Worm (Caenorhabditis elegans) whole organism, L2 larva: ENCODE results near the gene B0365.9.

Experiments
- C34F6.9 ChIP-seq: fragments of 150-350 bp; optimal IDR thresholded peaks from 2 replicates; lab custom pipeline; 2014; ENCODE audit warnings: missing biosample characterization, missing genetic modification characterization
- F13H6.1 ChIP-seq: sonication (generic microtip); optimal IDR thresholded peaks from 2 replicates; lab custom pipeline; 2016; ENCODE audit warnings: missing genetic modification characterization, missing compliant biosample characterization
- R02D3.7 ChIP-seq: fragments of 150-350 bp; optimal IDR thresholded peaks from 2 replicates; lab custom pipeline; 2014; ENCODE audit warnings: missing biosample characterization, missing genetic modification characterization
- Y55F3AM.14 ChIP-seq: fragments of 200-800 bp; sonication (Bioruptor generic); optimal IDR thresholded peaks from 2 replicates; lab custom pipeline; 2018; ENCODE audit warnings: mild to moderate bottlenecking, missing genetic modification characterization, missing compliant biosample characterization
- ZK546.5 ChIP-seq: sonication (generic microtip); optimal IDR thresholded peaks from 2 replicates; lab custom pipeline; 2017; ENCODE audit warnings: missing biosample characterization, missing genetic modification characterization
- alr-1 ChIP-seq: fragments of 150-350 bp; optimal IDR thresholded peaks from 2 replicates; lab custom pipeline; 2014; ENCODE audit warnings: missing biosample characterization, missing genetic modification characterization
- aly-2 ChIP-seq: fragments of 150-350 bp; optimal IDR thresholded peaks from 2 replicates; lab custom pipeline; 2014; ENCODE audit warnings: missing biosample characterization, missing genetic modification characterization
- ama-1 ChIP-seq: fragments of 150-350 bp; optimal IDR thresholded peaks from 2 replicates; lab custom pipeline; 2018; ENCODE audit warnings: inconsistent platforms
- crh-2 ChIP-seq: sonication (generic microtip); optimal IDR thresholded peaks from 2 replicates; lab custom pipeline; 2017; ENCODE audit warnings: missing biosample characterization, missing genetic modification characterization
- dmd-4 ChIP-seq: sonication (generic microtip); optimal IDR thresholded peaks from 2 replicates; lab custom pipeline; 2017; ENCODE audit warnings: missing biosample characterization, missing genetic modification characterization
- elt-3 ChIP-seq: sonication (generic microtip); optimal IDR thresholded peaks from 2 replicates; lab custom pipeline; 2017; ENCODE audit warnings: missing biosample characterization, missing genetic modification characterization
- fos-1 ChIP-seq: fragments of 150-350 bp; optimal IDR thresholded peaks from 2 replicates; lab custom pipeline; 2014; ENCODE audit warnings: missing biosample characterization, missing genetic modification characterization
- gmeb-1 ChIP-seq: fragments of 150-350 bp; optimal IDR thresholded peaks from 2 replicates; lab custom pipeline; 2014; ENCODE audit warnings: missing biosample characterization, missing genetic modification characterization
- lin-11 ChIP-seq: fragments of 150-350 bp; sonication (generic microtip); optimal IDR thresholded peaks from 2 replicates; lab custom pipeline; 2014; ENCODE audit warnings: missing biosample characterization, missing genetic modification characterization, inconsistent platforms, mixed read lengths
- lin-13 ChIP-seq: fragments of 150-350 bp; optimal IDR thresholded peaks from 2 replicates; lab custom pipeline; 2014; ENCODE audit warnings: missing biosample characterization, missing genetic modification reagents, missing genetic modification characterization
- lin-39 ChIP-seq: fragments of 150-350 bp; optimal IDR thresholded peaks from 2 replicates; lab custom pipeline; 2014; ENCODE audit warnings: missing biosample characterization, missing genetic modification reagents, missing genetic modification characterization
- lsy-2 ChIP-seq, 2 experiments: fragments of 150-350 bp in 1 of 2; sonication (generic microtip) in 1 of 2; optimal IDR thresholded peaks; 2 replicates each; lab custom pipeline; 2014 to 2017; ENCODE audit warnings: missing biosample characterization in 2 of 2, missing genetic modification characterization in 2 of 2
- mdl-1 ChIP-seq, 2 experiments: fragments of 150-350 bp in 1 of 2; sonication (generic microtip) in 1 of 2; optimal IDR thresholded peaks; 2 replicates each; lab custom pipeline; 2017; ENCODE audit warnings: missing biosample characterization in 2 of 2, missing genetic modification characterization in 2 of 2
- nhr-10 ChIP-seq: sonication (generic microtip); optimal IDR thresholded peaks from 2 replicates; lab custom pipeline; 2017; ENCODE audit warnings: missing biosample characterization, missing genetic modification characterization
- nhr-11 ChIP-seq: fragments of 150-350 bp; optimal IDR thresholded peaks from 2 replicates; lab custom pipeline; 2014; ENCODE audit warnings: missing biosample characterization, missing genetic modification characterization
- nhr-12 ChIP-seq: fragments of 150-350 bp; optimal IDR thresholded peaks from 2 replicates; lab custom pipeline; 2014; ENCODE audit warnings: missing biosample characterization, missing genetic modification characterization
- nhr-129 ChIP-seq: fragments of 150-350 bp; optimal IDR thresholded peaks from 2 replicates; lab custom pipeline; 2014; ENCODE audit warnings: missing biosample characterization, missing genetic modification characterization
- nhr-21 ChIP-seq: fragments of 150-350 bp; optimal IDR thresholded peaks from 2 replicates; lab custom pipeline; 2014; ENCODE audit warnings: missing biosample characterization, missing genetic modification characterization
- nhr-23 ChIP-seq: fragments of 150-350 bp; optimal IDR thresholded peaks from 2 replicates; lab custom pipeline; 2014; ENCODE audit warnings: missing biosample characterization, missing genetic modification reagents, missing genetic modification characterization
- nhr-237 ChIP-seq: fragments of 150-350 bp; optimal IDR thresholded peaks from 2 replicates; lab custom pipeline; 2014; ENCODE audit warnings: missing biosample characterization, missing genetic modification characterization
- nhr-25 ChIP-seq: fragments of 150-350 bp; sonication (generic microtip); optimal IDR thresholded peaks from 3 replicates; lab custom pipeline; 2014; ENCODE audit warnings: missing biosample characterization, missing genetic modification characterization
- nhr-77 ChIP-seq: fragments of 150-350 bp; optimal IDR thresholded peaks from 2 replicates; lab custom pipeline; 2014; ENCODE audit warnings: missing biosample characterization, missing genetic modification characterization
- peb-1 ChIP-seq: fragments of 150-350 bp; optimal IDR thresholded peaks from 2 replicates; lab custom pipeline; 2014; ENCODE audit warnings: missing biosample characterization, missing genetic modification characterization
- sem-4 ChIP-seq: fragments of 150-350 bp; optimal IDR thresholded peaks from 2 replicates; lab custom pipeline; 2014; ENCODE audit warnings: missing biosample characterization, missing genetic modification reagents, missing genetic modification characterization
- skn-1 ChIP-seq: sonication (generic microtip); optimal IDR thresholded peaks from 2 replicates; lab custom pipeline; 2017; ENCODE audit warnings: missing biosample characterization, missing genetic modification characterization
- sma-3 ChIP-seq: sonication (generic microtip); optimal IDR thresholded peaks from 2 replicates; lab custom pipeline; 2016; ENCODE audit warnings: missing genetic modification reagents, missing genetic modification characterization, missing compliant biosample characterization
- sma-9 ChIP-seq, 2 experiments: fragments of 150-350 bp in 1 of 2; sonication (generic microtip) in 1 of 2; optimal IDR thresholded peaks; 2 replicates each; lab custom pipeline; 2014 to 2016; ENCODE audit warnings: missing genetic modification characterization in 2 of 2, mild to moderate bottlenecking in 1 of 2, missing biosample characterization in 1 of 2, missing compliant biosample characterization in 1 of 2, missing genetic modification reagents in 1 of 2, moderate library complexity in 1 of 2
- snpc-4 ChIP-seq: fragments of 150-350 bp; optimal IDR thresholded peaks from 2 replicates; lab custom pipeline; 2014; ENCODE audit warnings: missing biosample characterization, missing genetic modification characterization
- unc-39 ChIP-seq: fragments of 150-350 bp; optimal IDR thresholded peaks from 2 replicates; lab custom pipeline; 2014; ENCODE audit warnings: missing biosample characterization, missing genetic modification characterization
- unc-55 ChIP-seq: fragments of 150-350 bp; sonication (generic microtip); optimal IDR thresholded peaks from 3 replicates; lab custom pipeline; 2014; ENCODE audit warnings: missing biosample characterization, missing genetic modification reagents, missing genetic modification characterization
- zag-1 ChIP-seq: fragments of 150-350 bp; optimal IDR thresholded peaks from 2 replicates; lab custom pipeline; 2014; ENCODE audit warnings: missing biosample characterization, missing genetic modification characterization
- ztf-1 ChIP-seq: fragments of 200-800 bp; sonication (Bioruptor generic); conservative IDR thresholded peaks from 2 replicates; pipeline ENCODE4 v1.3.6; 2022; ENCODE audit warnings: missing genetic modification characterization, missing compliant biosample characterization
- ztf-11 ChIP-seq: sonication (generic microtip); optimal IDR thresholded peaks from 2 replicates; lab custom pipeline; 2017; ENCODE audit warnings: missing biosample characterization, missing genetic modification characterization
- ztf-4 ChIP-seq: fragments of 150-350 bp; optimal IDR thresholded peaks from 2 replicates; lab custom pipeline; 2014; ENCODE audit warnings: missing biosample characterization, missing genetic modification characterization

Gene B0365.9

DNA sequence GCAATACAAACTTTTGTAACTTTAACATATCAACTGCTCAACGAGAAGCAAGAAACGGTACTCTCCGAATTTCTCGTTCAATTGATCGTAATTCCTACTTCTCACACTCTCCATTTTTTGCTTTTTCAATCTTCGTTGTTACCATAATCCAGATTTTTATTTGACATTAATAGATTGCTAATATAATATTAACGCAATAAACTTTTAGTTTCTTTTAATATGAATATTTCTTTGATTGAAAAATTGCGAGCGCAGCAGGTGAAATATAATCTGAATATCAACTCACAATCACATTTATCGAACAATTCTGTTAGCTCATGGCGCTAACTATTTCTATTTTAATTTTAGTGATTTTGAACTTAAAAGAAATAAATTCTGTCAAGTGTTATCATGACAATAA, 41.0 kb downstream of the B0365.9 start, which contains the start of gene lurp-4:
lurp-4 (plus strand) TSS at position 301 of the 400 bp plus-strand sequence.
- TF ChIP-seq nhr-10, result no peak
- no peak for TF ChIP-seq F13H6.1 (tag; lab: Kevin White, UChicago)
- TF ChIP-seq ztf-11 (tag; lab: Kevin White, UChicago), result no peak

DNA sequence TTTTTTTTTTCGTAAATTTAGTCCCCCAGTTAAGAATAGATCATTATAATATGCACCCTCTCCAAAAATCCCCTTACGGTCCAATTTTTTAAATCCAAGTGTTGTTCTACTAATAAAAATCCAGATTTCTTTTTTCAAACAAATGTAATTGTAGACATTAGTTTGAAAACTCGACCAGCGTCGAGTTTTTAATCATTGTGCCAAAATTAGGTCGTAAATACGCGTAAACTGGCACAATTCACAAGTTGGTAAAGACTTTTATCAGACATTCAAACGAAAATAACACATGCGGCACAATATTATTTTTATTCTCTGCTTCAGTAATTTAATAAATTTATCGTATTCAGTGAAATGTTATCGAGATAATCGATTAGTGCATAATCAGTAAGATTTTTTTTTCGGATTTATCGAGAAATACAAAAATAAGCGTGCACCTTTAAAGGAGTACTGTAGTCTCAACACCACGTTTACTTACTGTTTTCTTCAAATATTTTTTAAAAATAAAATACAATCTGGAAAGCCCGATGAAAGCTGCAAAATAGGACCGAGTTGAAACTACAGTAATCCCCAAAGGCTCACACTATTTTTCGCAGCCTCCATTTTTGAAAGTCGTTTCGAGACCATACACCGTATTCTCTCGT, 43.1 kb downstream of the B0365.9 start, which contains the start of gene C34B4.4:
C34B4.4 (plus strand) TSS at position 276 of the 641 bp plus-strand sequence.
- peak; percentile 31 for TF ChIP-seq Y55F3AM.14 (GFP tag; lab: Kevin White, UChicago)
- no peak for TF ChIP-seq nhr-21 (tag; lab: Kevin White, UChicago)
- no peak for TF ChIP-seq nhr-23 (tag; lab: Kevin White, UChicago)
- peak in 1 of 2 experiments; percentile 6 for TF ChIP-seq lsy-2 (tag; optimal IDR thresholded peaks at IDR 0.05; lab: Kevin White, UChicago)
- no peak for TF ChIP-seq nhr-129 (tag; lab: Kevin White, UChicago)
- TF ChIP-seq lin-13 (GFP tag; lab: Kevin White, UChicago), result peak; percentile 9
- no peak for TF ChIP-seq R02D3.7 (tag; lab: Kevin White, UChicago)
- no peak for TF ChIP-seq nhr-12 (tag; lab: Kevin White, UChicago)
- TF ChIP-seq unc-55 (GFP tag; lab: Kevin White, UChicago), result no peak
- TF ChIP-seq ztf-1 (GFP tag; lab: Robert Waterston, UW), result no peak
- TF ChIP-seq lin-11 (tag; lab: Kevin White, UChicago), result no peak
- TF ChIP-seq ZK546.5 (tag; lab: Kevin White, UChicago), result no peak
- TF ChIP-seq C34F6.9 (tag; lab: Kevin White, UChicago), result no peak
- TF ChIP-seq crh-2 (tag; lab: Kevin White, UChicago), result no peak
- TF ChIP-seq nhr-25 (tag; lab: Kevin White, UChicago), result peak; percentile 23
- no peak for TF ChIP-seq dmd-4 (tag; lab: Kevin White, UChicago)
- TF ChIP-seq sma-9 (GFP tag; optimal IDR thresholded peaks at IDR 0.05; lab: Kevin White, UChicago), result peak; percentile 29
- no peak for TF ChIP-seq sma-9 (tag; optimal IDR thresholded peaks at IDR 0.05; lab: Kevin White, UChicago)
- no peak for TF ChIP-seq aly-2 (tag; lab: Kevin White, UChicago)

DNA sequence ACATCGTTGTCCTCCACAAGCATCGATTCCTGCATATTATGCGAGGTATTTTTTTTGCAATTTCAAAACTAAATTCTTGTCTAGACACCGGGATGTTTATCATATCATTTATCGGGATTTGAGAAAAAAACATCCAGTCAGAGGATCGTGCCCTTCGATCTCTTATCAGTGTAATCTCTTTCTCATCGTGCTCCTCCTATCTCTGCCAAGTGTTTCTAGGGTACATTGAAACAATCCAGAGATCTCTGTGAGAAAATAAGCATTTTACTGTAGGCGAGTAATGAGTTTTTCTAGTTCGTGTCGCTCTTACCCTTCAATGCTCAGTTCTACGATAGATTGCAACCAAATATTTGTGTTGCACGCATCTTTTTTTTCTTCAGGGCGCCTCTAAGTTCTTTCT, 44.9 kb downstream of the B0365.9 start:
- TF ChIP-seq nhr-25 (tag; lab: Kevin White, UChicago) (no peak), sma-9 (GFP tag; optimal IDR thresholded peaks at IDR 0.05; lab: Kevin White, UChicago) (no peak), sma-9 (tag; optimal IDR thresholded peaks at IDR 0.05; lab: Kevin White, UChicago) (no peak), F13H6.1 (tag; lab: Kevin White, UChicago) (no peak), nhr-237 (tag; lab: Kevin White, UChicago) (no peak), nhr-77 (tag; lab: Kevin White, UChicago) (no peak), ZK546.5 (tag; lab: Kevin White, UChicago) (no peak), snpc-4 (tag; lab: Kevin White, UChicago) (no peak), nhr-23 (tag; lab: Kevin White, UChicago) (no peak), ztf-11 (tag; lab: Kevin White, UChicago) (no peak), elt-3 (no peak), lin-13 (GFP tag; lab: Kevin White, UChicago) (no peak), ama-1 (lab: Kevin White, UChicago) (no peak), ztf-4 (tag; lab: Kevin White, UChicago) (no peak), crh-2 (tag; lab: Kevin White, UChicago) (no peak), ztf-1 (GFP tag; lab: Robert Waterston, UW) (no peak), sma-3 (GFP tag; lab: Kevin White, UChicago) (no peak), lin-11 (tag; lab: Kevin White, UChicago) (no peak), gmeb-1 (no peak), R02D3.7 (tag; lab: Kevin White, UChicago) (no peak)

DNA sequence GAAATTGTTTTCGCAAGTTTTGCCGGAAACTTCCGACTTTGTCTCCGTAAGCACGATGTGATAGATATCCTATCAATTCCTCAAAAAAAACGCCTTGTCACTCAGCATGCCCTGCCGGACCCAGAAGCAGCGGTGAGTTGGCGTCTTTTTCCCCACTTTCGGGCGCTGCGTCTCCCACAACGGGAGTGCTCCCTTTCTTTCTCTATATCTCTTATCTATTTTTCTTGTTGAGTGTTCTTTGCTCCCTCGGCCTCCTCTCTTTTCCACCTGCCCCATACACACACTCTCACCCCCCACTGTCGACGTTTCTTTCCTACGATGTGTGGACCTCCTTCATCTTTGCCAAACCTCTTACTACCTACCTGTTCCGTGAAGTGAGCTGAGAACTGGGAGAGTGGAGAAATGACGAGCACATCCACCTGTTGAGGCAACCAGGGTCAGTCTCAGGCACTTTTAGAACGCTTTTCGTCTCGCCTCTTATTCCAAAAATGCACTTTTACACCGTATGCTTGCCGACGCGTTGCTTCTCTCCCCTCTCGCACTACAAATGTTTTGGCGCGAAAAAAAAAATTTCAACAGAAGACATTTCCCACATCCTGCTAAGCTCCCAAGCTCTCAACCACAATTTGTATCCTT, 47.3 kb downstream of the B0365.9 start:
- TF ChIP-seq nhr-12 (tag; lab: Kevin White, UChicago), result no peak
- TF ChIP-seq gmeb-1, result no peak
- no peak for TF ChIP-seq dmd-4 (tag; lab: Kevin White, UChicago)
- TF ChIP-seq zag-1 (tag; lab: Kevin White, UChicago), result peak; percentile 59
- TF ChIP-seq nhr-23 (tag; lab: Kevin White, UChicago), result no peak
- TF ChIP-seq alr-1, result no peak
- TF ChIP-seq lin-39 (tag; lab: Kevin White, UChicago), result peak; percentile 55
- peak; percentile 32 to 66 for TF ChIP-seq lsy-2 (tag; optimal IDR thresholded peaks at IDR 0.05; lab: Kevin White, UChicago)
- TF ChIP-seq peb-1 (tag; lab: Kevin White, UChicago), result no peak
- TF ChIP-seq sem-4 (tag; lab: Kevin White, UChicago), result peak; percentile 87
- TF ChIP-seq unc-55 (GFP tag; lab: Kevin White, UChicago), result peak; percentile 77
- peak; percentile 34 for TF ChIP-seq lin-11 (tag; lab: Kevin White, UChicago)
- peak; percentile 88 for TF ChIP-seq crh-2 (tag; lab: Kevin White, UChicago)
- peak; percentile 82 for TF ChIP-seq nhr-129 (tag; lab: Kevin White, UChicago)
- TF ChIP-seq mdl-1 (tag; optimal IDR thresholded peaks at IDR 0.05; lab: Kevin White, UChicago), result peak; percentile 13 to 26
- peak; percentile 60 for TF ChIP-seq ama-1 (lab: Kevin White, UChicago)
- no peak for TF ChIP-seq nhr-237 (tag; lab: Kevin White, UChicago)
- no peak for TF ChIP-seq nhr-11 (tag; lab: Kevin White, UChicago)
- TF ChIP-seq fos-1 (tag; lab: Kevin White, UChicago), result peak; percentile 43
- no peak for TF ChIP-seq nhr-10
- peak; percentile 45 for TF ChIP-seq unc-39 (tag; lab: Kevin White, UChicago)
- peak; percentile 57 for TF ChIP-seq nhr-25 (tag; lab: Kevin White, UChicago)
- no peak for TF ChIP-seq nhr-77 (tag; lab: Kevin White, UChicago)
- TF ChIP-seq F13H6.1 (tag; lab: Kevin White, UChicago), result peak; percentile 91
- peak; percentile 73 for TF ChIP-seq lin-13 (GFP tag; lab: Kevin White, UChicago)
- TF ChIP-seq snpc-4 (tag; lab: Kevin White, UChicago), result peak; percentile 47
- TF ChIP-seq sma-9 (GFP tag; optimal IDR thresholded peaks at IDR 0.05; lab: Kevin White, UChicago), result peak; percentile 93
- no peak for TF ChIP-seq sma-9 (tag; optimal IDR thresholded peaks at IDR 0.05; lab: Kevin White, UChicago)
- TF ChIP-seq skn-1, result peak; percentile 24
